Worm (Caenorhabditis elegans): ENCODE measurements around the gene T11B7.1.

The T11B7.1 gene

DNA sequence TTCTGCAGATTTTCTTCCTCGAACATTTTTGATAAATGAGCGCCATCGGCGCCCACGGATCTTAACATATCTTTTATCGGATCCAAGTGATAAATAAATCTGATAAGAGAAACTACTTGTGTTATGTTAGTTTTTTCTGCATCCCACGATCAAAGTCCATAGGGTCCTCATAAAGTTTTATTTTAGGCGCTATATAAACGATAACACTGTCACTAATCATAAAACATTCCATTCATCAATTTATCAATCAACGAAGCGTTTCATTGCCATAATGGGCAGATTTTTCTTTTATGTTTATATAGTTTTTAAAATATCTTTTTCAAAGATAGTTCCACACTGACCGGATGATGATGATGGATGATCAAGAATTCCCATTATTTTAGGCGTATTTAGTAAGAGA, 24.2 kb downstream of the T11B7.1 start:
- no peak for TF ChIP-seq nhr-77 (tag; optimal IDR thresholded peaks at IDR 0.05)
- no peak for TF ChIP-seq nhr-10 (tag; optimal IDR thresholded peaks at IDR 0.05)
- peak; percentile 53 for TF ChIP-seq nhr-21 (tag; optimal IDR thresholded peaks at IDR 0.05)
- TF ChIP-seq mdl-1 (tag; optimal IDR thresholded peaks at IDR 0.05), result no peak
- TF ChIP-seq nhr-12 (tag; optimal IDR thresholded peaks at IDR 0.05), result no peak
- no peak for TF ChIP-seq skn-1 (tag; optimal IDR thresholded peaks at IDR 0.05)
- no peak for TF ChIP-seq nhr-23 (tag; optimal IDR thresholded peaks at IDR 0.05)
- no peak for TF ChIP-seq elt-1 (tag; optimal IDR thresholded peaks at IDR 0.05)
- TF ChIP-seq gmeb-1 (tag; optimal IDR thresholded peaks at IDR 0.05), result peak; percentile 36
- no peak for TF ChIP-seq blmp-1 (tag; optimal IDR thresholded peaks at IDR 0.05; ENCODE audit: insufficient read depth)
- no peak for TF ChIP-seq ztf-4 (tag; optimal IDR thresholded peaks at IDR 0.05)
- no peak for TF ChIP-seq snpc-4 (tag; optimal IDR thresholded peaks at IDR 0.05)
- TF ChIP-seq unc-62 (GFP tag; optimal IDR thresholded peaks at IDR 0.05), result peak; percentile 15
- TF ChIP-seq F13H6.1 (tag; optimal IDR thresholded peaks at IDR 0.05), result no peak
- no peak for TF ChIP-seq nhr-6 (tag; optimal IDR thresholded peaks at IDR 0.05)
- no peak for TF ChIP-seq R02D3.7 (tag; optimal IDR thresholded peaks at IDR 0.05)
- TF ChIP-seq unc-55 (GFP tag; optimal IDR thresholded peaks at IDR 0.05), result no peak
- no peak for TF ChIP-seq unc-39 (tag; optimal IDR thresholded peaks at IDR 0.05)
- no peak for TF ChIP-seq mbf-1 (tag; optimal IDR thresholded peaks at IDR 0.05)
- no peak for TF ChIP-seq ama-1 (optimal IDR thresholded peaks at IDR 0.05)
- no peak for TF ChIP-seq ZK546.5 (tag; optimal IDR thresholded peaks at IDR 0.05)
- TF ChIP-seq mab-5 (tag; optimal IDR thresholded peaks at IDR 0.05), result peak; percentile 52
- peak; percentile 5 for TF ChIP-seq sma-3 (GFP tag; optimal IDR thresholded peaks at IDR 0.05)
- TF ChIP-seq sma-9 (GFP tag; optimal IDR thresholded peaks at IDR 0.05), result peak; percentile 43
- no peak for TF ChIP-seq sma-9 (tag; optimal IDR thresholded peaks at IDR 0.05)
- TF ChIP-seq Y55F3AM.14 (GFP tag; optimal IDR thresholded peaks at IDR 0.05), result no peak
- TF ChIP-seq nhr-25 (tag; optimal IDR thresholded peaks at IDR 0.05), result peak; percentile 34

DNA sequence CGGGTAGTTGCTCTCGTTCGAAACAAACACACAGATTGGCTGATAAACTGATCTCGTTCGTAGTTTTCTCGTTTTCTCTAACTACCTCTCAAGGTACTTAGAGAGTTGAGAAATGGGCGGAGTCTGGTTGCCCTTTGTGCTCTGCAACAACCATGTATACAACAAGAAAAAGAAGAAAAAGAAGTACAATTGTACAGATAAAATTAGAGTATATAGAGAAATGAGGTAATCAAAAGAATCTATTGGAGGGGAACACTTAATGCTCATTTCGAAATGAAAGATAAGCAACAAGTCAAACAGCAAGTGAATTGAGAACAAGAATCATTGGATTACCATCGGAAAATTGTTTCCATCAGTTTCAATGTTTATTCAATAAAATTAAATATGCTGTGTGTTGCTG, 24.8 kb downstream of the T11B7.1 start, which contains the start of gene C09G9.1:
Gene C09G9.1 (minus strand): TSS at position 143 of the 400 bp plus-strand sequence.
- no peak for TF ChIP-seq lin-13 (GFP tag; optimal IDR thresholded peaks at IDR 0.05)
- TF ChIP-seq F13H6.1 (tag; optimal IDR thresholded peaks at IDR 0.05), result peak; percentile 8
- TF ChIP-seq fos-1 (tag; optimal IDR thresholded peaks at IDR 0.05), result peak; percentile 27

DNA sequence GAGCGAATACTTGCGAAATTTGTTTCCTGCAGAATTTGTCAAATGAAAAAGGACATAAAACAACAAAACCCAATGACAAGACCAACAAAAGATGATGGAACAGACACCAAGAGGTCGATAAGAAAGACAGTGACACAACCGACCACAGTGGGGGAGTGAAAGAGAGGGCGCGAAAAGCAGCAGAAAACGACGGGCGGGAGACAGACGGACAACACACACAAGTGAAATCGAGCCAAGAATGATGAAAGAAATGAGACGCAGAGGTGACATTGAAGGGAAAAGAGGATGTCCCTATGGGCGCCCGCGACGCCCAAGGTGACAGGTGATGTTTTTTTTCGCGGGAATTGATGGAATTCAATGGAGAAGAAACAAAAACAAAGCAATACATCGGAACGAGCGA, 25.6 kb downstream of the T11B7.1 start:
- TF ChIP-seq aly-2 (tag; optimal IDR thresholded peaks at IDR 0.05) (no peak), ztf-4 (tag; optimal IDR thresholded peaks at IDR 0.05) (no peak), ZK546.5 (tag; optimal IDR thresholded peaks at IDR 0.05) (no peak), ztf-11 (tag; optimal IDR thresholded peaks at IDR 0.05) (no peak), mab-5 (tag; optimal IDR thresholded peaks at IDR 0.05) (no peak), sem-4 (tag; optimal IDR thresholded peaks at IDR 0.05) (peak; percentile 87), elt-3 (tag; optimal IDR thresholded peaks at IDR 0.05) (no peak), mbf-1 (tag; optimal IDR thresholded peaks at IDR 0.05) (no peak), nhr-10 (tag; optimal IDR thresholded peaks at IDR 0.05) (no peak), nhr-12 (tag; optimal IDR thresholded peaks at IDR 0.05) (no peak), nhr-6 (tag; optimal IDR thresholded peaks at IDR 0.05) (no peak), unc-55 (GFP tag; optimal IDR thresholded peaks at IDR 0.05) (no peak), nhr-23 (tag; optimal IDR thresholded peaks at IDR 0.05) (no peak), blmp-1 (tag; optimal IDR thresholded peaks at IDR 0.05; ENCODE audit: insufficient read depth) (peak; percentile 75), unc-39 (tag; optimal IDR thresholded peaks at IDR 0.05) (no peak), nhr-237 (tag; optimal IDR thresholded peaks at IDR 0.05) (no peak), lsy-2 (tag; optimal IDR thresholded peaks at IDR 0.05) (peak in 1 of 2 experiments; percentile 53), elt-1 (tag; optimal IDR thresholded peaks at IDR 0.05) (no peak), nhr-129 (tag; optimal IDR thresholded peaks at IDR 0.05) (peak; percentile 86), ztf-1 (GFP tag; conservative IDR thresholded peaks at IDR 0.05) (no peak), Y55F3AM.14 (GFP tag; optimal IDR thresholded peaks at IDR 0.05) (peak; percentile 63), lin-11 (tag; optimal IDR thresholded peaks at IDR 0.05) (no peak), peb-1 (tag; optimal IDR thresholded peaks at IDR 0.05) (no peak), sma-3 (GFP tag; optimal IDR thresholded peaks at IDR 0.05) (peak; percentile 77), F13H6.1 (tag; optimal IDR thresholded peaks at IDR 0.05) (peak; percentile 79), C34F6.9 (tag; optimal IDR thresholded peaks at IDR 0.05) (peak; percentile 53), zag-1 (tag; optimal IDR thresholded peaks at IDR 0.05) (no peak), lin-39 (tag; optimal IDR thresholded peaks at IDR 0.05) (no peak), sma-9 (GFP tag; optimal IDR thresholded peaks at IDR 0.05) (peak; percentile 55), sma-9 (tag; optimal IDR thresholded peaks at IDR 0.05) (no peak), crh-2 (tag; optimal IDR thresholded peaks at IDR 0.05) (peak; percentile 53), skn-1 (tag; optimal IDR thresholded peaks at IDR 0.05) (no peak), nhr-25 (tag; optimal IDR thresholded peaks at IDR 0.05) (peak; percentile 71), nhr-21 (tag; optimal IDR thresholded peaks at IDR 0.05) (peak; percentile 52), R02D3.7 (tag; optimal IDR thresholded peaks at IDR 0.05) (no peak), fos-1 (tag; optimal IDR thresholded peaks at IDR 0.05) (peak; percentile 93), nhr-77 (tag; optimal IDR thresholded peaks at IDR 0.05) (no peak), gmeb-1 (tag; optimal IDR thresholded peaks at IDR 0.05) (peak; percentile 11), lin-13 (GFP tag; optimal IDR thresholded peaks at IDR 0.05) (no peak), unc-62 (GFP tag; optimal IDR thresholded peaks at IDR 0.05) (no peak), nhr-11 (tag; optimal IDR thresholded peaks at IDR 0.05) (no peak), mdl-1 (tag; optimal IDR thresholded peaks at IDR 0.05) (no peak), ceh-82 (tag; optimal IDR thresholded peaks at IDR 0.05) (no peak), snpc-4 (tag; optimal IDR thresholded peaks at IDR 0.05) (peak; percentile 29), ceh-16 (tag; optimal IDR thresholded peaks at IDR 0.05) (no peak), ama-1 (optimal IDR thresholded peaks at IDR 0.05) (peak; percentile 35)
